Fruit fly (Drosophila melanogaster) whole organism, embryonic: ENCODE data around the gene mus201.

ENCODE experiments used
- Asciz ChIP-seq: fragments of 200-800 bp; sonication (Bioruptor generic); optimal IDR thresholded peaks from 2 replicates; lab custom pipeline; 2017; ENCODE audit warnings: missing biosample characterization, mild to moderate bottlenecking, missing genetic modification characterization, missing genetic modification reagents
- CG10321 ChIP-seq: fragments of 200-800 bp; sonication (Bioruptor generic); IDR thresholded peaks from 2 replicates; pipeline ENCODE4 v1.3.6; 2022; ENCODE audit warnings: missing biosample characterization, missing genetic modification characterization
- CG10431 ChIP-seq: fragments of 200-800 bp; sonication (Bioruptor generic); optimal IDR thresholded peaks from 3 replicates; lab custom pipeline; 2018; ENCODE audit warnings: missing biosample characterization, mild to moderate bottlenecking, missing genetic modification characterization
- CG1233 ChIP-seq: fragments of 200-800 bp; sonication (Bioruptor generic); optimal IDR thresholded peaks from 4 replicates; lab custom pipeline; 2018; ENCODE audit warnings: missing biosample characterization, mild to moderate bottlenecking, missing genetic modification characterization
- CG12391 ChIP-seq: fragments of 200-800 bp; sonication (Bioruptor generic); optimal IDR thresholded peaks from 3 replicates; lab custom pipeline; 2018; ENCODE audit warnings: missing biosample characterization, mild to moderate bottlenecking, missing genetic modification characterization, moderate library complexity
- CG13296 ChIP-seq: fragments of 200-800 bp; sonication (Bioruptor generic); optimal IDR thresholded peaks from 3 replicates; lab custom pipeline; 2018; ENCODE audit warnings: missing biosample characterization, mild to moderate bottlenecking, missing genetic modification characterization
- CG17829 ChIP-seq: fragments of 200-800 bp; optimal IDR thresholded peaks from 2 replicates; lab custom pipeline; 2019; ENCODE audit warnings: missing biosample characterization, mild to moderate bottlenecking, missing genetic modification characterization, moderate library complexity
- CG2889 ChIP-seq: fragments of 200-800 bp; sonication (Bioruptor generic); IDR thresholded peaks from 3 replicates; pipeline ENCODE4 v1.3.6; 2022; ENCODE audit warnings: missing biosample characterization, missing genetic modification characterization
- CG34376 ChIP-seq: fragments of 200-800 bp; sonication (Bioruptor generic); optimal IDR thresholded peaks from 2 replicates; lab custom pipeline; 2018; ENCODE audit warnings: missing biosample characterization, mild to moderate bottlenecking, missing genetic modification characterization
- CG6254 ChIP-seq: fragments of 200-800 bp; sonication (Bioruptor generic); optimal IDR thresholded peaks from 3 replicates; lab custom pipeline; 2017; ENCODE audit warnings: mild to moderate bottlenecking, missing biosample characterization, missing genetic modification reagents, missing genetic modification characterization
- CG6813 ChIP-seq: fragments of 200-800 bp; sonication (Bioruptor generic); optimal IDR thresholded peaks from 2 replicates; lab custom pipeline; 2017; ENCODE audit warnings: missing biosample characterization, missing genetic modification characterization, mild to moderate bottlenecking, moderate library complexity, missing genetic modification reagents
- CG8281 ChIP-seq: fragments of 200-800 bp; sonication (Bioruptor generic); optimal IDR thresholded peaks from 2 replicates; lab custom pipeline; 2018; ENCODE audit warnings: missing biosample characterization, mild to moderate bottlenecking, missing genetic modification characterization, moderate library complexity
- CG9437 ChIP-seq: fragments of 200-800 bp; sonication (Bioruptor generic); optimal IDR thresholded peaks from 2 replicates; lab custom pipeline; 2018; ENCODE audit warnings: missing biosample characterization, mild to moderate bottlenecking, missing genetic modification characterization
- CG9932 ChIP-seq: fragments of 200-800 bp; sonication (Bioruptor generic); IDR thresholded peaks from 2 replicates; pipeline ENCODE4 v1.3.6; 2022; ENCODE audit warnings: missing biosample characterization, missing genetic modification characterization
- CoRest ChIP-seq: fragments of 200-800 bp; sonication (Bioruptor generic); optimal IDR thresholded peaks from 3 replicates; lab custom pipeline; 2018; ENCODE audit warnings: missing biosample characterization, mild to moderate bottlenecking, missing genetic modification characterization, moderate library complexity
- D ChIP-seq, 2 experiments: fragments of 200-800 bp in 1 of 2; fragments of >200 bp in 1 of 2; sonication (Bioruptor generic) in 1 of 2; optimal IDR thresholded peaks; 2 replicates in 1 of 2; 3 replicates in 1 of 2; lab custom pipeline; 2017; ENCODE audit warnings: mild to moderate bottlenecking in 1 of 2, missing biosample characterization in 1 of 2, missing genetic modification characterization in 1 of 2, missing genetic modification reagents in 1 of 2
- D19B ChIP-seq: fragments of 200-800 bp; sonication (Bioruptor generic); optimal IDR thresholded peaks from 2 replicates; lab custom pipeline; 2017; ENCODE audit warnings: missing biosample characterization, mild to moderate bottlenecking, missing genetic modification characterization
- Ets65A ChIP-seq: fragments of 200-800 bp; sonication (Bioruptor generic); peaks from one replicate; lab custom pipeline; 2016; ENCODE audit warnings: missing biosample characterization, missing genetic modification characterization
- MTF-1 ChIP-seq: fragments of 200-800 bp; sonication (Bioruptor generic); optimal IDR thresholded peaks from 2 replicates; lab custom pipeline; 2018; ENCODE audit warnings: missing biosample characterization, mild to moderate bottlenecking, missing genetic modification characterization, borderline replicate concordance
- Med ChIP-seq: fragments of 200-800 bp; sonication (Bioruptor generic); peaks from one replicate; lab custom pipeline; 2016; ENCODE audit warnings: missing biosample characterization, missing genetic modification characterization, mild to moderate bottlenecking, inconsistent platforms, moderate library complexity
- Oli ChIP-seq: fragments of 200-800 bp; sonication (Bioruptor generic); optimal IDR thresholded peaks from 2 replicates; lab custom pipeline; 2018; ENCODE audit warnings: missing biosample characterization, mild to moderate bottlenecking, missing genetic modification characterization, moderate library complexity
- PHDP ChIP-seq: fragments of 200-800 bp; sonication (Bioruptor generic); optimal IDR thresholded peaks from 3 replicates; lab custom pipeline; 2018; ENCODE audit warnings: missing biosample characterization, mild to moderate bottlenecking, missing genetic modification characterization, moderate library complexity
- Scr ChIP-seq: fragments of 200-800 bp; sonication (Bioruptor generic); IDR thresholded peaks from 2 replicates; pipeline ENCODE4 v1.3.6; 2022; ENCODE audit warnings: missing biosample characterization, missing genetic modification characterization; ENCODE audit not compliant: partially characterized antibody
- ara ChIP-seq: fragments of 200-800 bp; sonication (Bioruptor generic); IDR thresholded peaks from 2 replicates; pipeline ENCODE4 v1.3.6; 2022; ENCODE audit warnings: missing biosample characterization, missing genetic modification characterization
- chm ChIP-seq: fragments of 200-800 bp; sonication (Bioruptor generic); IDR thresholded peaks from 2 replicates; pipeline ENCODE4 v1.3.6; 2022; ENCODE audit warnings: missing biosample characterization, missing genetic modification characterization
- kni ChIP-seq: fragments of 200-800 bp; sonication (Bioruptor generic); optimal IDR thresholded peaks from 3 replicates; lab custom pipeline; 2017; ENCODE audit warnings: mild to moderate bottlenecking, missing biosample characterization, missing genetic modification reagents, missing genetic modification characterization
- knrl ChIP-seq: fragments of 200-800 bp; sonication (Bioruptor generic); IDR thresholded peaks from 3 replicates; pipeline ENCODE4 v1.3.6; 2022; ENCODE audit warnings: missing biosample characterization, missing genetic modification characterization; ENCODE audit not compliant: partially characterized antibody
- prd ChIP-seq, 3 experiments: fragments of >200 bp in 2 of 3; fragments of 200-800 bp in 1 of 3; sonication (Bioruptor generic) in 1 of 3; optimal IDR thresholded peaks in 2 of 3; IDR thresholded peaks in 1 of 3; 2 replicates in 2 of 3; 3 replicates in 1 of 3; pipeline versions ENCODE4 v1.3.6 to Lab custom; 2017 to 2022; ENCODE audit warnings: missing biosample characterization in 1 of 3, missing genetic modification characterization in 1 of 3
- repo ChIP-seq: fragments of 200-800 bp; sonication (Bioruptor generic); optimal IDR thresholded peaks from 2 replicates; lab custom pipeline; 2016; ENCODE audit warnings: missing biosample characterization, missing genetic modification characterization
- schlank ChIP-seq: fragments of 200-800 bp; sonication (Bioruptor generic); optimal IDR thresholded peaks from 2 replicates; lab custom pipeline; 2018; ENCODE audit warnings: missing biosample characterization, mild to moderate bottlenecking, missing genetic modification characterization
- sens ChIP-seq: fragments of 200-800 bp; sonication (Bioruptor generic); peaks from one replicate; lab custom pipeline; 2016; ENCODE audit warnings: missing biosample characterization, missing genetic modification characterization
- wor ChIP-seq: fragments of 200-800 bp; sonication (Bioruptor generic); IDR thresholded peaks from 2 replicates; pipeline ENCODE4 v1.3.6; 2022; ENCODE audit warnings: missing biosample characterization, missing genetic modification characterization
- z ChIP-seq: fragments of 200-800 bp; sonication (Bioruptor generic); IDR thresholded peaks from 3 replicates; pipeline ENCODE4 v1.3.6; 2022; ENCODE audit warnings: missing biosample characterization, missing genetic modification characterization

Gene mus201

dm6 chr2L:8420259-8420930 lies 17.6 kb upstream of the mus201 start (continued):
- no peak for TF ChIP-seq CG6254 (GFP tag; lab: Kevin White, UChicago)
- TF ChIP-seq ara (GFP tag; lab: Robert Waterston, UW), result no peak
- no peak for TF ChIP-seq MTF-1 (GFP tag; lab: Kevin White, UChicago)
- no peak for TF ChIP-seq CG2889 (GFP tag; lab: Robert Waterston, UW)
- no peak for TF ChIP-seq Scr (GFP tag; lab: Robert Waterston, UW)
- TF ChIP-seq knrl, result no peak
- peak; percentile 16 for TF ChIP-seq CoRest
- TF ChIP-seq CG1233 (GFP tag; lab: Kevin White, UChicago), result no peak
- TF ChIP-seq D19B, result peak; percentile 75
- no peak for TF ChIP-seq CG10431 (GFP tag; lab: Kevin White, UChicago)
- no peak for TF ChIP-seq CG9437 (GFP tag; lab: Kevin White, UChicago)
- peak; percentile 17 for TF ChIP-seq Oli (tag; lab: Kevin White, UChicago)
- TF ChIP-seq kni (GFP tag; lab: Kevin White, UChicago), result peak; percentile 10
- TF ChIP-seq D (optimal IDR thresholded peaks at IDR 0.05; lab: Kevin White, UChicago), result no peak
- TF ChIP-seq D (GFP tag; optimal IDR thresholded peaks at IDR 0.05; lab: Kevin White, UChicago), result no peak
- peak; percentile 31; the same call in 1 of the 2 replicates for TF ChIP-seq chm (GFP tag; lab: Robert Waterston, UW)
- no peak for TF ChIP-seq CG13296 (GFP tag; lab: Kevin White, UChicago)
- TF ChIP-seq CG34376 (GFP tag; lab: Kevin White, UChicago), result no peak
- TF ChIP-seq PHDP (tag; lab: Kevin White, UChicago), result peak; percentile 11
- no peak for TF ChIP-seq repo (GFP tag; lab: Kevin White, UChicago)
- TF ChIP-seq CG12391 (tag; lab: Kevin White, UChicago), result peak; percentile 24
- no peak for TF ChIP-seq Asciz (GFP tag; lab: Kevin White, UChicago)
- TF ChIP-seq CG9932 (GFP tag; lab: Robert Waterston, UW), result peak; percentile 6; the same call in 1 of the 2 replicates
- TF ChIP-seq schlank (tag; lab: Kevin White, UChicago), result no peak
- TF ChIP-seq CG6813 (GFP tag; lab: Kevin White, UChicago), result no peak
- no peak for TF ChIP-seq CG17829 (tag; lab: Kevin White, UChicago)

dm6 chr2L:8421717-8422116 lies 16.3 kb upstream of the mus201 start:
- TF ChIP-seq sens (GFP tag; lab: Kevin White, UChicago) (peak; percentile 44), kni (GFP tag; lab: Kevin White, UChicago) (peak; percentile 58), wor (GFP tag; lab: Robert Waterston, UW) (no peak)
- TF ChIP-seq, all 482 proteins: peak for 2

- no peak for TF ChIP-seq CG10321
- no peak for TF ChIP-seq prd (optimal IDR thresholded peaks at IDR 0.05; lab: Kevin White, UChicago)
- no peak for TF ChIP-seq prd (GFP tag; IDR thresholded peaks at IDR 0.05; lab: Robert Waterston, UW)
- TF ChIP-seq CG8281 (tag; lab: Kevin White, UChicago), result peak; percentile 98
- TF ChIP-seq z (GFP tag; lab: Robert Waterston, UW), result peak; percentile 79
- peak; percentile 27 for TF ChIP-seq Med (GFP tag; lab: Kevin White, UChicago)
- peak; percentile 3 for TF ChIP-seq Ets65A (GFP tag; lab: Kevin White, UChicago)
These were observed 14.9 kb upstream of the mus201 start for dm6 chr2L:8423047-8423446.
